Worm (Caenorhabditis elegans) whole organism, L4 larva: ENCODE measurements around the gene Y54G11A.14.

Experiments used
- set-16 ChIP-seq: fragments of 200-800 bp; sonication (Bioruptor generic); IDR thresholded peaks from 2 replicates; pipeline ENCODE4 v1.3.6; 2022; ENCODE audit warnings: missing genetic modification reagents, missing genetic modification characterization, missing compliant biosample characterization
- unc-62 ChIP-seq, 3 experiments: fragments of 150-350 bp in 1 of 3; sonication (generic microtip); optimal IDR thresholded peaks in 2 of 3; peaks in 1 of 3; 1 replicate in 1 of 3; 2 replicates in 2 of 3; lab custom pipeline; 2014 to 2017; ENCODE audit warnings: missing biosample characterization in 3 of 3, missing genetic modification characterization in 3 of 3, missing genetic modification reagents in 3 of 3, missing genotype in 1 of 3
- vab-7 ChIP-seq: fragments of 200-800 bp; sonication (Bioruptor generic); IDR thresholded peaks from 2 replicates; pipeline ENCODE4 v1.3.6; 2022; ENCODE audit warnings: missing genetic modification reagents, missing genetic modification characterization, missing compliant biosample characterization

Y54G11A.14 gene

ce11 chrII:14365182-14365751 lies 47.3 kb downstream of the Y54G11A.14 start, which contains the start of gene imb-2 (continued):
- TF ChIP-seq unc-62 (GFP tag; optimal IDR thresholded peaks at IDR 0.05 in 1 of 2; lab: Kevin White, UChicago): peak in 1 of 2 experiments; percentile 84
- no peak for TF ChIP-seq unc-62 (tag; optimal IDR thresholded peaks at IDR 0.05; lab: Kevin White, UChicago)
- TF ChIP-seq vab-7: peak; percentile 38; the same call in 1 of the 2 replicates
- TF ChIP-seq set-16 (GFP tag; lab: Robert Waterston, UW): no peak
